Worm (Caenorhabditis elegans) whole organism, L2 larva: ENCODE data around the gene hrg-4.

ENCODE experiments used
- ama-1 ChIP-seq: fragments of 150-350 bp; optimal IDR thresholded peaks from 2 replicates; lab custom pipeline; 2018; ENCODE audit warnings: inconsistent platforms
- blmp-1 ChIP-seq: sonication (generic microtip); optimal IDR thresholded peaks from 2 replicates; lab custom pipeline; 2017; ENCODE audit warnings: missing genetic modification characterization, mild to moderate bottlenecking, missing compliant biosample characterization, antibody characterized with exemption, moderate library complexity; ENCODE audit not compliant: insufficient read depth
- ceh-82 ChIP-seq: fragments of 150-350 bp; optimal IDR thresholded peaks from 2 replicates; lab custom pipeline; 2014; ENCODE audit warnings: missing biosample characterization, missing genetic modification characterization
- elt-1 ChIP-seq: fragments of 150-350 bp; optimal IDR thresholded peaks from 2 replicates; lab custom pipeline; 2014; ENCODE audit warnings: missing biosample characterization, missing genetic modification characterization
- elt-3 ChIP-seq: sonication (generic microtip); optimal IDR thresholded peaks from 2 replicates; lab custom pipeline; 2017; ENCODE audit warnings: missing biosample characterization, missing genetic modification characterization
- lin-39 ChIP-seq: fragments of 150-350 bp; optimal IDR thresholded peaks from 2 replicates; lab custom pipeline; 2014; ENCODE audit warnings: missing biosample characterization, missing genetic modification reagents, missing genetic modification characterization
- nhr-12 ChIP-seq: fragments of 150-350 bp; optimal IDR thresholded peaks from 2 replicates; lab custom pipeline; 2014; ENCODE audit warnings: missing biosample characterization, missing genetic modification characterization
- nhr-129 ChIP-seq: fragments of 150-350 bp; optimal IDR thresholded peaks from 2 replicates; lab custom pipeline; 2014; ENCODE audit warnings: missing biosample characterization, missing genetic modification characterization
- nhr-237 ChIP-seq: fragments of 150-350 bp; optimal IDR thresholded peaks from 2 replicates; lab custom pipeline; 2014; ENCODE audit warnings: missing biosample characterization, missing genetic modification characterization
- nhr-25 ChIP-seq: fragments of 150-350 bp; sonication (generic microtip); optimal IDR thresholded peaks from 3 replicates; lab custom pipeline; 2014; ENCODE audit warnings: missing biosample characterization, missing genetic modification characterization
- snpc-4 ChIP-seq: fragments of 150-350 bp; optimal IDR thresholded peaks from 2 replicates; lab custom pipeline; 2014; ENCODE audit warnings: missing biosample characterization, missing genetic modification characterization
- zag-1 ChIP-seq: fragments of 150-350 bp; optimal IDR thresholded peaks from 2 replicates; lab custom pipeline; 2014; ENCODE audit warnings: missing biosample characterization, missing genetic modification characterization

ce11 chrIV:11036222-11036621 lies 5.4 kb upstream of the hrg-4 start, which contains the start of gene fkb-1:
- peak; percentile 77 for TF ChIP-seq zag-1 (tag; lab: Kevin White, UChicago)
- no peak for TF ChIP-seq lin-39 (tag; lab: Kevin White, UChicago)
- TF ChIP-seq ceh-82, result no peak
- TF ChIP-seq ama-1 (lab: Kevin White, UChicago), result no peak
- no peak for TF ChIP-seq elt-3 (tag; lab: Kevin White, UChicago)
- TF ChIP-seq nhr-25 (tag; lab: Kevin White, UChicago), result peak; percentile 38
- peak; percentile 72 for TF ChIP-seq nhr-129
- TF ChIP-seq blmp-1 (tag; lab: Kevin White, UChicago), result no peak
- no peak for TF ChIP-seq snpc-4 (tag; lab: Kevin White, UChicago)
- TF ChIP-seq nhr-12 (tag; lab: Kevin White, UChicago), result no peak
- TF ChIP-seq nhr-237, result no peak
- no peak for TF ChIP-seq elt-1 (tag; lab: Kevin White, UChicago)
